Worm (Caenorhabditis elegans) whole organism, midembryonic: Measurements from ENCODE around the gene nhr-21.

Experiments
- T22C8.4 ChIP-seq: fragments of 200-800 bp; sonication (Bioruptor generic); IDR thresholded peaks from 2 replicates; pipeline ENCODE4 v1.3.6; 2022; ENCODE audit warnings: missing genetic modification characterization, missing compliant biosample characterization
- cog-1 ChIP-seq: sonication (generic microtip); optimal IDR thresholded peaks from 2 replicates; lab custom pipeline; 2016; ENCODE audit warnings: missing genetic modification characterization, missing compliant biosample characterization
- flt-1 ChIP-seq: fragments of 200-800 bp; sonication (Bioruptor generic); IDR thresholded peaks from 2 replicates; pipeline ENCODE4 v1.3.6; 2022; ENCODE audit warnings: missing genetic modification characterization, missing compliant biosample characterization
- klf-2 ChIP-seq: fragments of 200-800 bp; sonication (Bioruptor generic); conservative IDR thresholded peaks from 2 replicates; pipeline ENCODE4 v1.3.6; 2022; ENCODE audit warnings: missing genetic modification reagents, missing genetic modification characterization, missing compliant biosample characterization
- med-1 ChIP-seq: sonication (generic microtip); optimal IDR thresholded peaks from 2 replicates; lab custom pipeline; 2017; ENCODE audit warnings: missing genetic modification characterization, mild to moderate bottlenecking, missing compliant biosample characterization, antibody characterized with exemption, missing genetic modification reagents; ENCODE audit not compliant: insufficient read depth
- ref-1 ChIP-seq: fragments of 200-800 bp; sonication (Bioruptor generic); conservative IDR thresholded peaks from 2 replicates; pipeline ENCODE4 v1.3.6; 2022; ENCODE audit warnings: missing genetic modification reagents, missing genetic modification characterization, missing compliant biosample characterization
- tab-1 ChIP-seq: fragments of 200-800 bp; sonication (Bioruptor generic); IDR thresholded peaks from 2 replicates; pipeline ENCODE4 v1.3.6; 2022; ENCODE audit warnings: missing genetic modification characterization, missing compliant biosample characterization
- ztf-23 ChIP-seq: fragments of 200-800 bp; sonication (Bioruptor generic); IDR thresholded peaks from 2 replicates; pipeline ENCODE4 v1.3.6; 2022; ENCODE audit warnings: missing genetic modification reagents, missing genetic modification characterization, missing compliant biosample characterization
- ztf-29 ChIP-seq: fragments of 200-800 bp; sonication (Bioruptor generic); IDR thresholded peaks from 2 replicates; pipeline ENCODE4 v1.3.6; 2022; ENCODE audit warnings: missing genetic modification reagents, missing genetic modification characterization, missing compliant biosample characterization

The nhr-21 gene

ce11 chrII:7338995-7339394 is at the start of gene nhr-21:
TSS of gene nhr-21 (plus strand) at chrII:7339229.
- TF ChIP-seq klf-2 (GFP tag; lab: Robert Waterston, UW) (no peak), tab-1 (no peak), T22C8.4 (GFP tag; lab: Robert Waterston, UW) (no peak), med-1 (GFP tag; lab: Kevin White, UChicago) (no peak), ztf-23 (GFP tag; lab: Robert Waterston, UW) (no peak), ztf-29 (GFP tag; lab: Robert Waterston, UW) (no peak), flt-1 (no peak), ref-1 (GFP tag; lab: Robert Waterston, UW) (no peak), cog-1 (tag; lab: Kevin White, UChicago) (no peak)

ce11 chrII:7289923-7290476 is 49.0 kb upstream of the nhr-21 start, which contains the start of gene C30G12.2:
TSS of gene C30G12.2 (plus strand) at chrII:7290426.
- TF ChIP-seq T22C8.4 (GFP tag; lab: Robert Waterston, UW) (no peak), ztf-23 (GFP tag; lab: Robert Waterston, UW) (no peak), cog-1 (tag; lab: Kevin White, UChicago) (no peak), ztf-29 (GFP tag; lab: Robert Waterston, UW) (no peak), med-1 (GFP tag; lab: Kevin White, UChicago) (no peak), klf-2 (GFP tag; lab: Robert Waterston, UW) (no peak), ref-1 (GFP tag; lab: Robert Waterston, UW) (no peak), flt-1 (no peak), tab-1 (no peak)

- TF ChIP-seq T22C8.4 (GFP tag; lab: Robert Waterston, UW) = no peak
These were observed 43.1 kb upstream of the nhr-21 start, which contains the start of gene C30G12.6 for ce11 chrII:7295917-7296316. TSS of gene C30G12.6 (minus strand) at chrII:7296017.

- no peak for TF ChIP-seq ztf-29 (GFP tag; lab: Robert Waterston, UW)
- TF ChIP-seq ztf-23 (GFP tag; lab: Robert Waterston, UW) = no peak
- no peak for TF ChIP-seq ref-1 (GFP tag; lab: Robert Waterston, UW)
- TF ChIP-seq cog-1 (tag; lab: Kevin White, UChicago) = no peak
- TF ChIP-seq tab-1 = no peak
- no peak for TF ChIP-seq klf-2 (GFP tag; lab: Robert Waterston, UW)
- TF ChIP-seq med-1 (GFP tag; lab: Kevin White, UChicago) = no peak
- TF ChIP-seq flt-1 = no peak
- TF ChIP-seq T22C8.4 (GFP tag; lab: Robert Waterston, UW) = no peak
These were observed 40.8 kb upstream of the nhr-21 start, which contains the start of gene puf-8 for ce11 chrII:7298197-7298682. TSS of gene puf-8 (minus strand) at chrII:7298247.

- no peak for TF ChIP-seq med-1 (GFP tag; lab: Kevin White, UChicago)
- no peak for TF ChIP-seq ref-1 (GFP tag; lab: Robert Waterston, UW)
- TF ChIP-seq ztf-29 (GFP tag; lab: Robert Waterston, UW) = no peak
- no peak for TF ChIP-seq ztf-23 (GFP tag; lab: Robert Waterston, UW)
- no peak for TF ChIP-seq tab-1
- no peak for TF ChIP-seq klf-2 (GFP tag; lab: Robert Waterston, UW)
- TF ChIP-seq T22C8.4 (GFP tag; lab: Robert Waterston, UW) = no peak
- no peak for TF ChIP-seq cog-1 (tag; lab: Kevin White, UChicago)
- TF ChIP-seq flt-1 = no peak
These were observed 40.0 kb upstream of the nhr-21 start, which contains the start of gene C30G12.1 for ce11 chrII:7299042-7299441. TSS of gene C30G12.1 (plus strand) at chrII:7299342.

ce11 chrII:7301670-7302151 is 37.3 kb upstream of the nhr-21 start, which contains the start of gene cul-4:
TSS of gene cul-4 (plus strand) at chrII:7302101.
- TF ChIP-seq T22C8.4 (GFP tag; lab: Robert Waterston, UW) = no peak
- no peak for TF ChIP-seq ztf-23 (GFP tag; lab: Robert Waterston, UW)
- TF ChIP-seq cog-1 (tag; lab: Kevin White, UChicago) = no peak
- TF ChIP-seq klf-2 (GFP tag; lab: Robert Waterston, UW) = no peak
- TF ChIP-seq ref-1 (GFP tag; lab: Robert Waterston, UW) = no peak
- no peak for TF ChIP-seq med-1 (GFP tag; lab: Kevin White, UChicago)
- TF ChIP-seq ztf-29 (GFP tag; lab: Robert Waterston, UW) = no peak
- no peak for TF ChIP-seq flt-1
- no peak for TF ChIP-seq tab-1

- TF ChIP-seq ztf-23 (GFP tag; lab: Robert Waterston, UW) (no peak), klf-2 (GFP tag; lab: Robert Waterston, UW) (no peak), cog-1 (tag; lab: Kevin White, UChicago) (no peak), med-1 (GFP tag; lab: Kevin White, UChicago) (no peak), ztf-29 (GFP tag; lab: Robert Waterston, UW) (no peak)
These were observed 33.5 kb upstream of the nhr-21 start, which contains the start of gene brf-1 for ce11 chrII:7305558-7305957. TSS of gene brf-1 (plus strand) at chrII:7305858.

ce11 chrII:7310023-7310422 is 29.0 kb upstream of the nhr-21 start, which contains the start of the genes F45E12.5 and cnep-1:
TSS of gene F45E12.5 (minus strand) at chrII:7310115.
TSS of gene cnep-1 (plus strand) at chrII:7310348.
- TF ChIP-seq med-1 (GFP tag; lab: Kevin White, UChicago) = no peak
- TF ChIP-seq klf-2 (GFP tag; lab: Robert Waterston, UW) = no peak
- TF ChIP-seq tab-1 = no peak
- no peak for TF ChIP-seq cog-1 (tag; lab: Kevin White, UChicago)
- TF ChIP-seq flt-1 = no peak
- TF ChIP-seq T22C8.4 (GFP tag; lab: Robert Waterston, UW) = no peak
- TF ChIP-seq ref-1 (GFP tag; lab: Robert Waterston, UW) = no peak

ce11 chrII:7314083-7314482 is 24.9 kb upstream of the nhr-21 start, which contains the start of gene F45E12.6:
TSS of gene F45E12.6 (minus strand) at chrII:7314183.
- TF ChIP-seq ref-1 (GFP tag; lab: Robert Waterston, UW) = no peak
- TF ChIP-seq cog-1 (tag; lab: Kevin White, UChicago) = no peak
- TF ChIP-seq ztf-23 (GFP tag; lab: Robert Waterston, UW) = no peak
- no peak for TF ChIP-seq T22C8.4 (GFP tag; lab: Robert Waterston, UW)
- no peak for TF ChIP-seq flt-1
- no peak for TF ChIP-seq klf-2 (GFP tag; lab: Robert Waterston, UW)
- no peak for TF ChIP-seq tab-1
- TF ChIP-seq ztf-29 (GFP tag; lab: Robert Waterston, UW) = no peak
- no peak for TF ChIP-seq med-1 (GFP tag; lab: Kevin White, UChicago)
